Fruit fly (Drosophila melanogaster): Measurements from ENCODE around the gene Nipsnap.

Nipsnap gene

dm6 chrX:16105715-16106114, 32.3 kb upstream of the Nipsnap start (continued):
- TF ChIP-seq CG7745 (tag; optimal IDR thresholded peaks at IDR 0.05), result no peak
- no peak for TF ChIP-seq Doc2 (GFP tag; IDR thresholded peaks at IDR 0.05)
- TF ChIP-seq CG2199 (GFP tag; IDR thresholded peaks at IDR 0.05), result peak; percentile 50; the same call in 1 of the 3 replicates
- TF ChIP-seq ranshi (GFP tag; IDR thresholded peaks at IDR 0.05), result no peak
- TF ChIP-seq H2.0 (GFP tag; IDR thresholded peaks at IDR 0.05), result peak; percentile 38; the same call in 1 of the 2 replicates
- no peak for TF ChIP-seq Dll (GFP tag; IDR thresholded peaks at IDR 0.05; ENCODE audit: partially characterized antibody)
- TF ChIP-seq CG13123 (GFP tag; optimal IDR thresholded peaks at IDR 0.05), result no peak
- no peak for TF ChIP-seq Sox100B (GFP tag; optimal IDR thresholded peaks at IDR 0.05)
- no peak for TF ChIP-seq CG6813 (GFP tag; optimal IDR thresholded peaks at IDR 0.05)
- TF ChIP-seq chn (GFP tag; optimal IDR thresholded peaks at IDR 0.05), result peak; percentile 24
- peak; percentile 12 for TF ChIP-seq ind (GFP tag; optimal IDR thresholded peaks at IDR 0.05)
- peak; percentile 69 for TF ChIP-seq slbo (GFP tag; IDR thresholded peaks at IDR 0.05)
- TF ChIP-seq CG14441 (GFP tag; IDR thresholded peaks at IDR 0.05), result peak; percentile 59
- TF ChIP-seq Hr3 (GFP tag; optimal IDR thresholded peaks at IDR 0.05), result no peak
- peak; percentile 52; the same call in 1 of the 2 replicates for TF ChIP-seq CG32772 (GFP tag; IDR thresholded peaks at IDR 0.05)
- TF ChIP-seq Dp (GFP tag; optimal IDR thresholded peaks at IDR 0.05), result no peak
- no peak for TF ChIP-seq CG6683 (GFP tag; optimal IDR thresholded peaks at IDR 0.05)
- TF ChIP-seq gsb (GFP tag; IDR thresholded peaks at IDR 0.05), result no peak
- TF ChIP-seq esg (GFP tag; conservative IDR thresholded peaks at IDR 0.05), result no peak
- TF ChIP-seq stwl (tag; optimal IDR thresholded peaks at IDR 0.05), result peak; percentile 31
- no peak for TF ChIP-seq CG3407 (GFP tag; optimal IDR thresholded peaks at IDR 0.05)
- no peak for TF ChIP-seq tx (GFP tag; optimal IDR thresholded peaks at IDR 0.05)
- no peak for TF ChIP-seq CG8359 (GFP tag; optimal IDR thresholded peaks at IDR 0.05; ENCODE audit: borderline replicate concordance)
- TF ChIP-seq B-H1 (GFP tag; IDR thresholded peaks at IDR 0.05), result no peak
- no peak for TF ChIP-seq gfzf (GFP tag; optimal IDR thresholded peaks at IDR 0.05)
- TF ChIP-seq CG11398 (GFP tag; optimal IDR thresholded peaks at IDR 0.05), result no peak
- no peak for TF ChIP-seq fru (optimal IDR thresholded peaks at IDR 0.05)
- TF ChIP-seq Sox102F (GFP tag; optimal IDR thresholded peaks at IDR 0.05), result peak; percentile 30
- TF ChIP-seq Rfx (GFP tag; IDR thresholded peaks at IDR 0.05), result peak; percentile 85
- TF ChIP-seq CG8281 (tag; optimal IDR thresholded peaks at IDR 0.05), result no peak
- TF ChIP-seq bowl (GFP tag; IDR thresholded peaks at IDR 0.05), result no peak
- no peak for TF ChIP-seq CG4328 (GFP tag; optimal IDR thresholded peaks at IDR 0.05)
- TF ChIP-seq Asciz (GFP tag; optimal IDR thresholded peaks at IDR 0.05), result no peak
- TF ChIP-seq scrt (GFP tag; optimal IDR thresholded peaks at IDR 0.05), result no peak
- TF ChIP-seq CG10543 (GFP tag; optimal IDR thresholded peaks at IDR 0.05), result no peak
- no peak; the same call in 1 of the 2 replicates for TF ChIP-seq seq (GFP tag; IDR thresholded peaks at IDR 0.05)
- TF ChIP-seq wdn (GFP tag; IDR thresholded peaks at IDR 0.05), result no peak
- TF ChIP-seq CG14710 (tag; optimal IDR thresholded peaks at IDR 0.05), result no peak
- TF ChIP-seq tap (tag; optimal IDR thresholded peaks at IDR 0.05), result no peak
- TF ChIP-seq dan (GFP tag; IDR thresholded peaks at IDR 0.05), result no peak
- TF ChIP-seq ERR (GFP tag; optimal IDR thresholded peaks at IDR 0.05), result no peak
- TF ChIP-seq CG12155 (GFP tag; optimal IDR thresholded peaks at IDR 0.05), result no peak
- no peak for TF ChIP-seq hbn (GFP tag; IDR thresholded peaks at IDR 0.05; ENCODE audit: partially characterized antibody)
- no peak for TF ChIP-seq CG4854 (GFP tag; optimal IDR thresholded peaks at IDR 0.05)
- TF ChIP-seq CG4424 (GFP tag; optimal IDR thresholded peaks at IDR 0.05), result no peak
- no peak for TF ChIP-seq fd96Cb (tag; optimal IDR thresholded peaks at IDR 0.05)
- no peak for TF ChIP-seq dmrt99B (tag; optimal IDR thresholded peaks at IDR 0.05)
- peak; percentile 72 for TF ChIP-seq CG42726 (GFP tag; IDR thresholded peaks at IDR 0.05; ENCODE audit: partially characterized antibody)
- TF ChIP-seq Nf-YB (GFP tag; optimal IDR thresholded peaks at IDR 0.05), result no peak
- TF ChIP-seq bigmax (GFP tag; optimal IDR thresholded peaks at IDR 0.05), result no peak
- no peak for TF ChIP-seq Optix (GFP tag; IDR thresholded peaks at IDR 0.05)
- TF ChIP-seq dysf (GFP tag; IDR thresholded peaks at IDR 0.05), result peak; percentile 66; the same call in 2 of the 3 replicates

Measured in whole organism, embryonic.